Fruit fly (Drosophila melanogaster) whole organism, wandering third instar larva: ENCODE data around the gene HERC2.

Experiments
- Abd-B ChIP-seq: fragments of >200 bp; optimal IDR thresholded peaks from 2 replicates; lab custom pipeline; 2017; ENCODE audit warnings: missing biosample characterization, missing genetic modification characterization
- sv ChIP-seq: fragments of 200-800 bp; sonication (Bioruptor generic); optimal IDR thresholded peaks from 3 replicates; lab custom pipeline; 2016; ENCODE audit warnings: missing biosample characterization, missing genetic modification characterization

DNA sequence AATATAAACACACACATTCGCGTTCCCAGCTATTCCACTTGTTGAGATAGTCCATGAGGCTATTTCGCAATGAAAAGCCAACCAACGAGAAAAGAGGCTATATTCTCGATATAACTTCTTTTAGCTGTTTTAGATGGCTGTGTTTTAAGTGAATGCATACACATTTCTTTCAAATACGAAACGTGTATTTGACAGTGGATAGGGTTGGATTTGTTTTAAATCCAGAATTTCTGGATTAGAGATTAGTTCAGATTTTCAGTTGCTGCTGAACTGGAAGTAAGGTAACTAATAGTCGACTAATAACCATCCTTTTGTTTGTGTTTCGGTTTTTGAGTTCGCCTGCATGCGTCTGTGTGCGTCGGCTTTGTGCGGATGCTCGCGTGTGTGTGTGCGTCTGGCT is 29.0 kb downstream of the HERC2 start:
- TF ChIP-seq Abd-B, result no peak
- TF ChIP-seq sv (GFP tag; lab: Kevin White, UChicago), result no peak
